Worm (Caenorhabditis elegans): Measurements from ENCODE around the gene ttr-16.

Gene ttr-16

ce11 chrIV:11048871-11049270, 15.1 kb downstream of the ttr-16 start, which contains the start of gene F36H1.11:
Gene F36H1.11 (plus strand): TSS chrIV:11049171.
- no peak for TF ChIP-seq elt-3 (tag; optimal IDR thresholded peaks at IDR 0.05)
- TF ChIP-seq unc-62 (GFP tag; optimal IDR thresholded peaks at IDR 0.05), result no peak
- TF ChIP-seq nhr-67 (tag; optimal IDR thresholded peaks at IDR 0.05), result no peak
- TF ChIP-seq pqm-1 (tag; optimal IDR thresholded peaks at IDR 0.05), result no peak
- TF ChIP-seq nhr-43 (tag; optimal IDR thresholded peaks at IDR 0.05; ENCODE audit: poor library complexity, severe bottlenecking), result no peak
- no peak for TF ChIP-seq nhr-28 (tag; optimal IDR thresholded peaks at IDR 0.05)

- TF ChIP-seq pqm-1 (tag; optimal IDR thresholded peaks at IDR 0.05) (no peak), ceh-16 (tag; optimal IDR thresholded peaks at IDR 0.05) (no peak)
These were observed 19.6 kb downstream of the ttr-16 start for ce11 chrIV:11044377-11044776.

- TF ChIP-seq unc-39 (tag; optimal IDR thresholded peaks at IDR 0.05), result no peak
- no peak for TF ChIP-seq ztf-11 (tag; optimal IDR thresholded peaks at IDR 0.05)
- TF ChIP-seq hmg-11 (tag; optimal IDR thresholded peaks at IDR 0.05), result peak; percentile 55
- no peak for TF ChIP-seq R02D3.7 (tag; optimal IDR thresholded peaks at IDR 0.05)
- TF ChIP-seq ztf-4 (tag; optimal IDR thresholded peaks at IDR 0.05), result no peak
- no peak for TF ChIP-seq nhr-77 (tag; optimal IDR thresholded peaks at IDR 0.05)
- TF ChIP-seq nfya-1 (tag; optimal IDR thresholded peaks at IDR 0.05; ENCODE audit: insufficient read depth), result peak; percentile 28
- peak; percentile 20 for TF ChIP-seq pha-4 (tag; optimal IDR thresholded peaks at IDR 0.05)
- no peak for TF ChIP-seq nhr-23 (tag; optimal IDR thresholded peaks at IDR 0.05)
- no peak for TF ChIP-seq nhr-237 (tag; optimal IDR thresholded peaks at IDR 0.05)
- no peak for TF ChIP-seq nhr-28 (tag; optimal IDR thresholded peaks at IDR 0.05)
- no peak for TF ChIP-seq sea-2 (GFP tag; optimal IDR thresholded peaks at IDR 0.05)
- TF ChIP-seq mml-1 (tag; optimal IDR thresholded peaks at IDR 0.05), result no peak
- TF ChIP-seq zag-1 (tag; optimal IDR thresholded peaks at IDR 0.05), result no peak
- no peak for TF ChIP-seq nhr-25 (tag; optimal IDR thresholded peaks at IDR 0.05)
- TF ChIP-seq elt-1 (tag; optimal IDR thresholded peaks at IDR 0.05), result no peak
- no peak for TF ChIP-seq ama-1 (optimal IDR thresholded peaks at IDR 0.05)
- no peak for TF ChIP-seq ZK546.5 (tag; optimal IDR thresholded peaks at IDR 0.05)
- no peak for TF ChIP-seq nhr-67 (tag; optimal IDR thresholded peaks at IDR 0.05)
- no peak for TF ChIP-seq fos-1 (tag; optimal IDR thresholded peaks at IDR 0.05)
- TF ChIP-seq elt-2 (tag; optimal IDR thresholded peaks at IDR 0.05), result no peak
- TF ChIP-seq snpc-4 (tag; optimal IDR thresholded peaks at IDR 0.05), result peak; percentile 50
- TF ChIP-seq aly-2 (tag; optimal IDR thresholded peaks at IDR 0.05), result no peak
- TF ChIP-seq lin-15B (tag; optimal IDR thresholded peaks at IDR 0.05), result no peak
- TF ChIP-seq nhr-43 (tag; optimal IDR thresholded peaks at IDR 0.05; ENCODE audit: poor library complexity, severe bottlenecking), result no peak
- TF ChIP-seq nhr-76 (tag; optimal IDR thresholded peaks at IDR 0.05), result no peak
- TF ChIP-seq fkh-2 (tag; optimal IDR thresholded peaks at IDR 0.05), result no peak
These were observed 25.3 kb downstream of the ttr-16 start for ce11 chrIV:11038665-11039064.

ce11 chrIV:11038618-11038664, 25.5 kb downstream of the ttr-16 start, which contains the start of gene kdin-1:
Gene kdin-1 (plus strand): TSS chrIV:11038655.
- TF ChIP-seq jun-1 (tag; optimal IDR thresholded peaks at IDR 0.05) (no peak), nhr-25 (tag; optimal IDR thresholded peaks at IDR 0.05) (no peak), ztf-11 (tag; optimal IDR thresholded peaks at IDR 0.05) (no peak), egl-5 (tag; optimal IDR thresholded peaks at IDR 0.05) (no peak), ceh-82 (tag; optimal IDR thresholded peaks at IDR 0.05) (no peak), sea-2 (GFP tag; optimal IDR thresholded peaks at IDR 0.05) (no peak), egl-27 (tag; optimal IDR thresholded peaks at IDR 0.05) (no peak), snpc-4 (tag; optimal IDR thresholded peaks at IDR 0.05) (no peak), elt-1 (tag; optimal IDR thresholded peaks at IDR 0.05) (no peak), nhr-12 (tag; optimal IDR thresholded peaks at IDR 0.05) (no peak), ztf-4 (tag; optimal IDR thresholded peaks at IDR 0.05) (no peak)

- TF ChIP-seq eor-1 (tag; optimal IDR thresholded peaks at IDR 0.05) (no peak), ztf-4 (tag; optimal IDR thresholded peaks at IDR 0.05) (no peak), fkh-2 (tag; optimal IDR thresholded peaks at IDR 0.05) (no peak), nfya-1 (tag; optimal IDR thresholded peaks at IDR 0.05; ENCODE audit: insufficient read depth) (no peak), ceh-16 (tag; optimal IDR thresholded peaks at IDR 0.05) (no peak), unc-39 (tag; optimal IDR thresholded peaks at IDR 0.05) (no peak), nhr-12 (tag; optimal IDR thresholded peaks at IDR 0.05) (no peak), nhr-76 (tag; optimal IDR thresholded peaks at IDR 0.05) (no peak), lin-39 (tag; optimal IDR thresholded peaks at IDR 0.05) (no peak), nhr-28 (tag; optimal IDR thresholded peaks at IDR 0.05) (no peak), ceh-9 (tag; optimal IDR thresholded peaks at IDR 0.05) (no peak), zag-1 (tag; optimal IDR thresholded peaks at IDR 0.05) (no peak), hmg-11 (tag; optimal IDR thresholded peaks at IDR 0.05) (no peak)
These were observed 25.7 kb downstream of the ttr-16 start for ce11 chrIV:11038218-11038617.
